Worm (Caenorhabditis elegans): ENCODE data around the gene gex-5.

- TF ChIP-seq pros-1 (tag; optimal IDR thresholded peaks at IDR 0.05) (no peak), fkh-10 (GFP tag; optimal IDR thresholded peaks at IDR 0.05) (no peak), che-1 (tag; optimal IDR thresholded peaks at IDR 0.05) (no peak), ceh-9 (tag; optimal IDR thresholded peaks at IDR 0.05) (no peak), sox-4 (tag; optimal IDR thresholded peaks at IDR 0.05) (no peak), unc-86 (tag; optimal IDR thresholded peaks at IDR 0.05) (no peak), nhr-11 (tag; optimal IDR thresholded peaks at IDR 0.05) (no peak), pat-9 (tag; optimal IDR thresholded peaks at IDR 0.05) (no peak), ets-4 (tag; optimal IDR thresholded peaks at IDR 0.05) (no peak), unc-55 (GFP tag; optimal IDR thresholded peaks at IDR 0.05) (no peak), ama-1 (optimal IDR thresholded peaks at IDR 0.05) (no peak), nhr-232 (tag; optimal IDR thresholded peaks at IDR 0.05) (no peak), pha-2 (tag; optimal IDR thresholded peaks at IDR 0.05) (no peak)
These were observed 33.7 kb downstream of the gex-5 start, which contains the start of gene col-89 for ce11 chrIII:4748109-4748508.

Data from whole organism, late embryonic.